Worm (Caenorhabditis elegans) whole organism, L2 larva: ENCODE measurements around the gene F09C8.1.

ENCODE experiments used
- C34F6.9 ChIP-seq: fragments of 150-350 bp; optimal IDR thresholded peaks from 2 replicates; lab custom pipeline; 2014; ENCODE audit warnings: missing biosample characterization, missing genetic modification characterization
- F13H6.1 ChIP-seq: sonication (generic microtip); optimal IDR thresholded peaks from 2 replicates; lab custom pipeline; 2016; ENCODE audit warnings: missing genetic modification characterization, missing compliant biosample characterization
- ZK546.5 ChIP-seq: sonication (generic microtip); optimal IDR thresholded peaks from 2 replicates; lab custom pipeline; 2017; ENCODE audit warnings: missing biosample characterization, missing genetic modification characterization
- blmp-1 ChIP-seq: sonication (generic microtip); optimal IDR thresholded peaks from 2 replicates; lab custom pipeline; 2017; ENCODE audit warnings: missing genetic modification characterization, mild to moderate bottlenecking, missing compliant biosample characterization, antibody characterized with exemption, moderate library complexity; ENCODE audit not compliant: insufficient read depth
- fos-1 ChIP-seq: fragments of 150-350 bp; optimal IDR thresholded peaks from 2 replicates; lab custom pipeline; 2014; ENCODE audit warnings: missing biosample characterization, missing genetic modification characterization
- lin-11 ChIP-seq: fragments of 150-350 bp; sonication (generic microtip); optimal IDR thresholded peaks from 2 replicates; lab custom pipeline; 2014; ENCODE audit warnings: missing biosample characterization, missing genetic modification characterization, inconsistent platforms, mixed read lengths
- nhr-10 ChIP-seq: sonication (generic microtip); optimal IDR thresholded peaks from 2 replicates; lab custom pipeline; 2017; ENCODE audit warnings: missing biosample characterization, missing genetic modification characterization
- nhr-129 ChIP-seq: fragments of 150-350 bp; optimal IDR thresholded peaks from 2 replicates; lab custom pipeline; 2014; ENCODE audit warnings: missing biosample characterization, missing genetic modification characterization
- snpc-4 ChIP-seq: fragments of 150-350 bp; optimal IDR thresholded peaks from 2 replicates; lab custom pipeline; 2014; ENCODE audit warnings: missing biosample characterization, missing genetic modification characterization
- ztf-11 ChIP-seq: sonication (generic microtip); optimal IDR thresholded peaks from 2 replicates; lab custom pipeline; 2017; ENCODE audit warnings: missing biosample characterization, missing genetic modification characterization

- no peak for TF ChIP-seq nhr-10 (tag; lab: Kevin White, UChicago)
- TF ChIP-seq nhr-129 (tag; lab: Kevin White, UChicago), result no peak
- TF ChIP-seq lin-11, result no peak
- TF ChIP-seq blmp-1, result no peak
- TF ChIP-seq ZK546.5 (tag; lab: Kevin White, UChicago), result no peak
- no peak for TF ChIP-seq F13H6.1 (tag; lab: Kevin White, UChicago)
- TF ChIP-seq C34F6.9 (tag; lab: Kevin White, UChicago), result no peak
- TF ChIP-seq ztf-11 (tag; lab: Kevin White, UChicago), result no peak
- no peak for TF ChIP-seq snpc-4 (tag; lab: Kevin White, UChicago)
- no peak for TF ChIP-seq fos-1 (tag; lab: Kevin White, UChicago)
Measured at ce11 chrX:16208667-16209066, 45.3 kb upstream of the F09C8.1 start.
